Worm (Caenorhabditis elegans): ENCODE results near the gene Y41D4B.14.

Gene Y41D4B.14

DNA sequence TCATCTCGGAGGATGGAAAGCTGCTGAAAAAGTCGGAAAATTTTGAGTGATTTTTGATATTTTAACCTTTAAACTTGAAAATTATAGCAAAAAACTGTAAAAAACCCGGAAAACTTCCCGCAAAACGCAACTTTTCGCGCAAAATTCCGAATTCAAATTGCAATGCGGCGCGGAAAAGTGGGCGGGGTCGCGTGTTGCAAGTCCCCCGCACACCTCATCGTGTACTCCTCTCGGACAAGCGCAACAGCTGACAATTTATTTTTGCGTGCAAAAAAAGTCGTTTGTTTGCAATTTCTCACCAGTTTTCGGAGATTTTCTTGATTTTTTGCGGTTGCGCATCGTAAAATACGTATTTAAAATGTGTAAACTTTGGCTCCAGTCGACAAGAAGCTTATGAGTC, 19.0 kb downstream of the Y41D4B.14 start, which contains the start of gene npp-8 (continued):
- TF ChIP-seq nhr-48 (tag; optimal IDR thresholded peaks at IDR 0.05) (peak; percentile 59), unc-39 (tag; optimal IDR thresholded peaks at IDR 0.05) (no peak), nhr-237 (tag; optimal IDR thresholded peaks at IDR 0.05) (no peak), daf-16 (GFP tag; optimal IDR thresholded peaks at IDR 0.05) (peak; percentile 10 to 63), daf-16 (tag; optimal IDR thresholded peaks at IDR 0.05) (peak; percentile 45), nhr-42 (GFP tag; IDR thresholded peaks at IDR 0.05) (peak; percentile 69; the same call in 1 of the 2 replicates), daf-19 (GFP tag; conservative IDR thresholded peaks at IDR 0.05) (no peak), lin-38 (GFP tag; IDR thresholded peaks at IDR 0.05) (peak; percentile 90), zfp-2 (tag; optimal IDR thresholded peaks at IDR 0.05) (peak; percentile 33), ceh-82 (tag; optimal IDR thresholded peaks at IDR 0.05) (no peak), unc-62 (GFP tag; optimal IDR thresholded peaks at IDR 0.05 in 1 of 2) (peak in 1 of 2 experiments; percentile 98), unc-62 (tag; optimal IDR thresholded peaks at IDR 0.05) (no peak), nhr-28 (tag; optimal IDR thresholded peaks at IDR 0.05) (peak; percentile 62), ces-1 (GFP tag; optimal IDR thresholded peaks at IDR 0.05) (no peak), zip-2 (tag; optimal IDR thresholded peaks at IDR 0.05) (no peak), F37D6.2 (tag; optimal IDR thresholded peaks at IDR 0.05) (peak; percentile 59), ztf-11 (tag; optimal IDR thresholded peaks at IDR 0.05) (no peak), lin-1 (GFP tag; IDR thresholded peaks at IDR 0.05) (peak; percentile 50; the same call in 1 of the 2 replicates), madf-9 (GFP tag; conservative IDR thresholded peaks at IDR 0.05) (peak; percentile 78), aly-2 (tag; optimal IDR thresholded peaks at IDR 0.05) (no peak), F10B5.3 (tag; optimal IDR thresholded peaks at IDR 0.05) (peak; percentile 33), Y48G9A.11 (GFP tag; IDR thresholded peaks at IDR 0.05) (peak; percentile 27; the same call in 1 of the 2 replicates), T20F7.1 (GFP tag; optimal IDR thresholded peaks at IDR 0.05) (no peak), ztf-7 (tag; optimal IDR thresholded peaks at IDR 0.05) (peak; percentile 73), dmd-8 (GFP tag; IDR thresholded peaks at IDR 0.05) (no peak), zag-1 (tag; optimal IDR thresholded peaks at IDR 0.05) (no peak), ctbp-1 (GFP tag; IDR thresholded peaks at IDR 0.05) (peak; percentile 74; the same call in 1 of the 2 replicates), dmd-9 (GFP tag; IDR thresholded peaks at IDR 0.05) (peak; percentile 70; the same call in 1 of the 2 replicates), tag-97 (GFP tag; IDR thresholded peaks at IDR 0.05) (no peak), pqm-1 (tag; optimal IDR thresholded peaks at IDR 0.05) (peak; percentile 30), attf-4 (tag; optimal IDR thresholded peaks at IDR 0.05) (no peak), hif-1 (tag; optimal IDR thresholded peaks at IDR 0.05) (peak in 1 of 2 experiments; percentile 85), lim-7 (GFP tag; IDR thresholded peaks at IDR 0.05) (no peak), snpc-4 (tag; optimal IDR thresholded peaks at IDR 0.05) (no peak), pha-4 (GFP tag; IDR thresholded peaks at IDR 0.05) (peak; percentile 86), pha-4 (tag; optimal IDR thresholded peaks at IDR 0.05) (no peak), daf-8 (GFP tag; IDR thresholded peaks at IDR 0.05) (no peak), ceh-62 (tag; optimal IDR thresholded peaks at IDR 0.05) (no peak), zfp-3 (GFP tag; conservative IDR thresholded peaks at IDR 0.05) (peak; percentile 68; the same call in 1 of the 2 replicates), hlh-30 (tag; optimal IDR thresholded peaks at IDR 0.05; ENCODE audit: insufficient read depth) (peak; percentile 90), ceh-20 (GFP tag; IDR thresholded peaks at IDR 0.05) (peak; percentile 82), D1046.2 (GFP tag; IDR thresholded peaks at IDR 0.05) (peak; percentile 90), dmd-6 (GFP tag; IDR thresholded peaks at IDR 0.05) (peak; percentile 79), mes-2 (tag; optimal IDR thresholded peaks at IDR 0.05; ENCODE audit: poor library complexity, severe bottlenecking) (peak; percentile 97), cey-2 (tag; optimal IDR thresholded peaks at IDR 0.05; ENCODE audit: borderline replicate concordance, insufficient read depth) (no peak), lir-3 (tag; optimal IDR thresholded peaks at IDR 0.05) (no peak), ceh-44 (GFP tag; IDR thresholded peaks at IDR 0.05) (0 out of 2 replicates have a peak, but pooled peaks have one; percentile 22), lsy-2 (tag; optimal IDR thresholded peaks at IDR 0.05) (peak in 1 of 2 experiments; percentile 88), nhr-10 (tag; optimal IDR thresholded peaks at IDR 0.05) (no peak), nhr-41 (GFP tag; IDR thresholded peaks at IDR 0.05) (no peak), lin-15B (tag; optimal IDR thresholded peaks at IDR 0.05) (peak; percentile 43), saeg-2 (GFP tag; IDR thresholded peaks at IDR 0.05) (0 out of 2 replicates have a peak, but pooled peaks have one; percentile 67)

Data from whole organism, L4 larva.